Worm (Caenorhabditis elegans) whole organism, L4 larva: ENCODE data around the gene cyp-13B1.

Experiments
- daf-12 ChIP-seq: fragments of 150-350 bp; optimal IDR thresholded peaks from 2 replicates; lab custom pipeline; 2014; ENCODE audit warnings: missing biosample characterization, missing genetic modification reagents, missing genetic modification characterization
- dpl-1 ChIP-seq: fragments of 150-350 bp; optimal IDR thresholded peaks from 2 replicates; lab custom pipeline; 2014; ENCODE audit warnings: missing biosample characterization, missing genetic modification reagents, missing genetic modification characterization
- hlh-30 ChIP-seq: sonication (generic microtip); optimal IDR thresholded peaks from 2 replicates; lab custom pipeline; 2017; ENCODE audit warnings: antibody characterized with exemption, mild to moderate bottlenecking, missing genetic modification characterization, missing compliant biosample characterization; ENCODE audit not compliant: insufficient read depth
- lin-13 ChIP-seq: fragments of 150-350 bp; optimal IDR thresholded peaks from 2 replicates; lab custom pipeline; 2014; ENCODE audit warnings: missing biosample characterization, missing genetic modification reagents, missing genetic modification characterization
- lin-39 ChIP-seq: fragments of 150-350 bp; optimal IDR thresholded peaks from 2 replicates; lab custom pipeline; 2014; ENCODE audit warnings: missing biosample characterization, missing genetic modification reagents, missing genetic modification characterization
- madf-9 ChIP-seq: fragments of 200-800 bp; sonication (Bioruptor generic); conservative IDR thresholded peaks from 2 replicates; pipeline ENCODE4 v1.3.6; 2022; ENCODE audit warnings: missing genetic modification reagents, missing genetic modification characterization, missing compliant biosample characterization
- nhr-25 ChIP-seq: sonication (generic microtip); optimal IDR thresholded peaks from 2 replicates; lab custom pipeline; 2017; ENCODE audit warnings: missing genetic modification characterization, mild to moderate bottlenecking, missing compliant biosample characterization, antibody characterized with exemption, moderate library complexity, borderline replicate concordance; ENCODE audit not compliant: insufficient read depth
- nhr-28 ChIP-seq: fragments of 150-350 bp; optimal IDR thresholded peaks from 2 replicates; lab custom pipeline; 2014; ENCODE audit warnings: missing biosample characterization, missing genetic modification characterization
- nhr-6 ChIP-seq: fragments of 150-350 bp; optimal IDR thresholded peaks from 2 replicates; lab custom pipeline; 2014; ENCODE audit warnings: missing biosample characterization, missing genetic modification characterization
- nhr-77 ChIP-seq: fragments of 150-350 bp; optimal IDR thresholded peaks from 2 replicates; lab custom pipeline; 2014; ENCODE audit warnings: missing biosample characterization, missing genetic modification characterization
- tag-97 ChIP-seq: fragments of 200-800 bp; sonication (Bioruptor generic); IDR thresholded peaks from 2 replicates; pipeline ENCODE4 v1.3.6; 2022; ENCODE audit warnings: missing genetic modification characterization, missing compliant biosample characterization
- unc-62 ChIP-seq, 3 experiments: fragments of 150-350 bp in 1 of 3; sonication (generic microtip); optimal IDR thresholded peaks in 2 of 3; peaks in 1 of 3; 1 replicate in 1 of 3; 2 replicates in 2 of 3; lab custom pipeline; 2014 to 2017; ENCODE audit warnings: missing biosample characterization in 3 of 3, missing genetic modification characterization in 3 of 3, missing genetic modification reagents in 3 of 3, missing genotype in 1 of 3
- vab-7 ChIP-seq: fragments of 200-800 bp; sonication (Bioruptor generic); IDR thresholded peaks from 2 replicates; pipeline ENCODE4 v1.3.6; 2022; ENCODE audit warnings: missing genetic modification reagents, missing genetic modification characterization, missing compliant biosample characterization
- zag-1 ChIP-seq: fragments of 150-350 bp; optimal IDR thresholded peaks from 2 replicates; lab custom pipeline; 2014; ENCODE audit warnings: missing biosample characterization, missing genetic modification characterization

ce11 chrX:13401311-13401710 is 8.1 kb downstream of the cyp-13B1 start:
- TF ChIP-seq daf-12 (no peak), vab-7 (GFP tag; lab: Robert Waterston, UW) (no peak), unc-62 (GFP tag; optimal IDR thresholded peaks at IDR 0.05 in 1 of 2; lab: Kevin White, UChicago) (no peak), unc-62 (tag; optimal IDR thresholded peaks at IDR 0.05; lab: Kevin White, UChicago) (no peak), madf-9 (GFP tag; lab: Robert Waterston, UW) (no peak), dpl-1 (GFP tag; lab: Kevin White, UChicago) (no peak), hlh-30 (tag; lab: Kevin White, UChicago) (no peak), nhr-28 (tag; lab: Kevin White, UChicago) (peak; percentile 41), nhr-77 (tag; lab: Kevin White, UChicago) (peak; percentile 44), zag-1 (tag; lab: Kevin White, UChicago) (no peak), nhr-25 (tag; lab: Kevin White, UChicago) (no peak), lin-39 (tag; lab: Kevin White, UChicago) (no peak), nhr-6 (tag; lab: Kevin White, UChicago) (no peak), lin-13 (GFP tag; lab: Kevin White, UChicago) (no peak), tag-97 (no peak)
